Fruit fly (Drosophila melanogaster): ENCODE data around the gene CG3437.
A peak's percentile ranks its signal among the peaks of the same experiment; 100 is the strongest.

Gene CG3437

DNA sequence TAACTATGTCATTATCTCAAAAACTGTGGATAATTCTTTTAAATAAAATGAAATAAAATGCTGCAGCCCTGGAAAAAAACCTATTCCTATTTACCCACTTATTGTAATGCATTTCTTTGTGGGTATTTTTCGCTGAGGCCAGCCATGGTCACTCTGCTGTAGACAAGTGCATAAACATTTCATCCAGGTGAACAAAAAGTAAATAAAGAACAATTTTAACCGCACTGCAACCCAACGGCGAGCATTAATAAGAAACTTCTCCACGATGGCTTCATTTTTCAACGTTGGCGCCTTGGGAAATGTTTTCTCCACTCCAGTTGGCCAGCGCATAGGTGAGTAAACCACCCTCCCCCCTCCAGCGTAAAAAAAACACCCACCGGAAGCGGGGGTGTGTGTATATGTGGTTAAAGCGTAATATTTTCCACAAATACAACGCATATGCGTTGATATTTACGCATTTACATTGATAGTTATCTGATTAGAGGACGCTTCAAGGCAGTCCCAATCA, 10.7 kb downstream of the CG3437 start, which contains the start of gene CG3529 (continued):
- TF ChIP-seq CG4617 (GFP tag; optimal IDR thresholded peaks at IDR 0.05; ENCODE audit: borderline replicate concordance) (peak; percentile 84), ato (GFP tag; IDR thresholded peaks at IDR 0.05; ENCODE audit: partially characterized antibody) (no peak), Hmx (GFP tag; optimal IDR thresholded peaks at IDR 0.05) (no peak), CG10147 (GFP tag; optimal IDR thresholded peaks at IDR 0.05) (peak; percentile 8), z (GFP tag; IDR thresholded peaks at IDR 0.05) (no peak), dpn (GFP tag; optimal IDR thresholded peaks at IDR 0.05) (peak in 1 of 2 experiments; percentile 27), ranshi (GFP tag; IDR thresholded peaks at IDR 0.05) (0 out of 2 replicates have a peak, but pooled peaks have one; percentile 8), CG17829 (tag; optimal IDR thresholded peaks at IDR 0.05) (peak; percentile 37), CG8388 (GFP tag; optimal IDR thresholded peaks at IDR 0.05) (no peak), CG8359 (GFP tag; optimal IDR thresholded peaks at IDR 0.05; ENCODE audit: borderline replicate concordance) (no peak), BEAF-32 (GFP tag; optimal IDR thresholded peaks at IDR 0.05) (peak; percentile 47), Atf3 (GFP tag; optimal IDR thresholded peaks at IDR 0.05) (peak; percentile 23), Dad (GFP tag; optimal IDR thresholded peaks at IDR 0.05) (no peak), repo (GFP tag; optimal IDR thresholded peaks at IDR 0.05) (peak; percentile 25)

- peak; percentile 53 for TF ChIP-seq hkb (optimal IDR thresholded peaks at IDR 0.05)
- TF ChIP-seq hkb (GFP tag; IDR thresholded peaks at IDR 0.05): 0 out of 2 replicates have a peak, but pooled peaks have one; percentile 6
- TF ChIP-seq CG9932 (GFP tag; IDR thresholded peaks at IDR 0.05): peak; percentile 47
- peak; percentile 26 for TF ChIP-seq odd (GFP tag; optimal IDR thresholded peaks at IDR 0.05)
- TF ChIP-seq CG11504 (tag; optimal IDR thresholded peaks at IDR 0.05): peak; percentile 6
- no peak for TF ChIP-seq CG11456 (GFP tag; IDR thresholded peaks at IDR 0.05)
- peak; percentile 7 for TF ChIP-seq row (GFP tag; IDR thresholded peaks at IDR 0.05)
- TF ChIP-seq Med (GFP tag): peak; percentile 43
- TF ChIP-seq Oaz (GFP tag; IDR thresholded peaks at IDR 0.05): 0 out of 2 replicates have a peak, but pooled peaks have one; percentile 12
- TF ChIP-seq slbo (GFP tag; IDR thresholded peaks at IDR 0.05): peak; percentile 60
- TF ChIP-seq dmrt11E (tag; optimal IDR thresholded peaks at IDR 0.05): no peak
- peak; percentile 19; the same call in 1 of the 2 replicates for TF ChIP-seq H2.0 (GFP tag; IDR thresholded peaks at IDR 0.05)
- no peak for TF ChIP-seq Fer1 (GFP tag; optimal IDR thresholded peaks at IDR 0.05)
- 0 out of 2 replicates have a peak, but pooled peaks have one; percentile 6 for TF ChIP-seq CG14014 (GFP tag; IDR thresholded peaks at IDR 0.05)
- peak; percentile 13 for TF ChIP-seq CG18011 (GFP tag; optimal IDR thresholded peaks at IDR 0.05)
- TF ChIP-seq CG7786 (GFP tag; optimal IDR thresholded peaks at IDR 0.05): no peak
- peak; percentile 11; the same call in 1 of the 2 replicates for TF ChIP-seq esg (GFP tag; conservative IDR thresholded peaks at IDR 0.05)
- TF ChIP-seq CTCF (GFP tag; optimal IDR thresholded peaks at IDR 0.05): peak; percentile 1
- TF ChIP-seq Elba2 (GFP tag; optimal IDR thresholded peaks at IDR 0.05): peak; percentile 86
- no peak for TF ChIP-seq CG8765 (GFP tag; IDR thresholded peaks at IDR 0.05)
- TF ChIP-seq gsb (GFP tag; IDR thresholded peaks at IDR 0.05): no peak
- 0 out of 2 replicates have a peak, but pooled peaks have one; percentile 4 for TF ChIP-seq Rfx (GFP tag; IDR thresholded peaks at IDR 0.05)
- TF ChIP-seq ap (GFP tag; IDR thresholded peaks at IDR 0.05): no peak
- peak; percentile 20 for TF ChIP-seq pita (GFP tag; optimal IDR thresholded peaks at IDR 0.05)
- no peak for TF ChIP-seq tap (tag; optimal IDR thresholded peaks at IDR 0.05)
- no peak for TF ChIP-seq CG8290 (GFP tag; optimal IDR thresholded peaks at IDR 0.05)
- TF ChIP-seq CG8290 (tag; optimal IDR thresholded peaks at IDR 0.05): peak in 1 of 2 experiments; percentile 43
- peak; percentile 6 for TF ChIP-seq ems (GFP tag; optimal IDR thresholded peaks at IDR 0.05)
Observed at dm6 chr3L:9442625-9443282, 14.7 kb downstream of the CG3437 start, which contains the start of gene Srg3. Srg3 (plus strand) TSS chr3L:9443232.
